Worm (Caenorhabditis elegans): ENCODE measurements around the gene abu-6.

- no peak for TF ChIP-seq ceh-82 (tag; optimal IDR thresholded peaks at IDR 0.05)
- no peak for TF ChIP-seq nfya-1 (tag; optimal IDR thresholded peaks at IDR 0.05; ENCODE audit: insufficient read depth)
- TF ChIP-seq lsy-12 (tag; optimal IDR thresholded peaks at IDR 0.05): no peak
- TF ChIP-seq egl-27 (tag; optimal IDR thresholded peaks at IDR 0.05): no peak
- no peak for TF ChIP-seq skn-1 (tag; optimal IDR thresholded peaks at IDR 0.05)
- TF ChIP-seq nhr-23 (tag; optimal IDR thresholded peaks at IDR 0.05): no peak
- no peak for TF ChIP-seq nhr-43 (tag; optimal IDR thresholded peaks at IDR 0.05; ENCODE audit: poor library complexity, severe bottlenecking)
- no peak for TF ChIP-seq aly-2 (tag; optimal IDR thresholded peaks at IDR 0.05)
These were observed 42.0 kb downstream of the abu-6 start, which contains the start of gene sid-1 for ce11 chrV:5119679-5120078.
